Fruit fly (Drosophila melanogaster) whole organism, adult: ENCODE measurements around the gene eIF4A.

Source experiments
- CG14711 ChIP-seq: fragments of 200-800 bp; sonication (Bioruptor generic); optimal IDR thresholded peaks from 2 replicates; lab custom pipeline; 2018; ENCODE audit warnings: missing biosample characterization, mild to moderate bottlenecking, missing genetic modification characterization, moderate library complexity
- bab1 ChIP-seq: fragments of 200-800 bp; sonication (Bioruptor generic); optimal IDR thresholded peaks from 3 replicates; lab custom pipeline; 2019; ENCODE audit warnings: missing biosample characterization, mild to moderate bottlenecking, missing genetic modification characterization, moderate library complexity
- cic ChIP-seq: fragments of 200-800 bp; sonication (Bioruptor generic); optimal IDR thresholded peaks from 2 replicates; lab custom pipeline; 2017; ENCODE audit warnings: missing biosample characterization, mild to moderate bottlenecking, missing genetic modification characterization, moderate library complexity
- cnc ChIP-seq, 2 experiments: fragments of >200 bp; optimal IDR thresholded peaks; 2 replicates each; lab custom pipeline; 2017
- toe ChIP-seq: fragments of 200-800 bp; sonication (Bioruptor generic); optimal IDR thresholded peaks from 2 replicates; lab custom pipeline; 2016; ENCODE audit warnings: missing biosample characterization, missing genetic modification characterization

dm6 chr2L:6022793-6023192, 41.2 kb downstream of the eIF4A start:
- TF ChIP-seq bab1 (no peak), toe (GFP tag; lab: Kevin White, UChicago) (no peak), CG14711 (tag; lab: Kevin White, UChicago) (no peak), cic (GFP tag; lab: Kevin White, UChicago) (no peak), cnc (optimal IDR thresholded peaks at IDR 0.05; lab: Kevin White, UChicago) (no peak)
